Fruit fly (Drosophila melanogaster): ENCODE measurements around the gene CG43091.

Gene CG43091

DNA sequence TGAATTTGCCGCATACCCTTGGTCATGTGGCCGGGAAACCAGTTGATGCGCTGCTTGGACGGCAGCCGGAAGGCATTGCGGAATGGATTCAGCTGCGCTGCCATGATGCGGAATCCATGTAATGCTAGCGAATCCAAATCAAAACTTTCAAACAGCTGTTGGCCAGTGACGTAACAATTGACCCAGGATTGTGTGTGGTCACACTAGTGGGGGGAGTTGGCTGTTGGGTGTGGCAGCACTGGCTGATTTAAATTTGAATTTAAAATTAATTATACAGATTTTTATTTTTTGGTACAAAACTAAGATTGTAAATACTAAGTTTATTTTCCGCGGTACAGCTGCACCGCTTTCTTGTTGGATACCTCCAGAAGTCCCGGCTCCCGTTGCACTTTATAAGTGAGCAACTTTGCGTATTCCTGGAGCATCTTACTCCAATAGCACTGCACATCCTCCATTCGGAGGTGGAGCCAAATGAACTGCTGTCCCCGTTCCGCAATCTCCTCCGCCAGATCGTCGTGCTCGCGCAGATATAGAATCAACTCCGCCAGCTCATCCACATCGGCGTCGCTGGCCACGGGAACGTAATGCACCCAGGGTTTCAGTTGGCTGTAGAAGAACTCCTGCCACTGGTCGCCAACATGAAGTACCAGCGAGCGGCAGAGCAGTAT lies 21.0 kb downstream of the CG43091 start, which contains the start of gene CG17141 (continued):
- TF ChIP-seq HLH4C (GFP tag; IDR thresholded peaks at IDR 0.05; ENCODE audit: partially characterized antibody) (peak; percentile 22; the same call in 1 of the 3 replicates), CG16863 (GFP tag; optimal IDR thresholded peaks at IDR 0.05) (no peak), hkb (optimal IDR thresholded peaks at IDR 0.05) (no peak), hkb (GFP tag; IDR thresholded peaks at IDR 0.05) (peak; percentile 40), D19A (tag; optimal IDR thresholded peaks at IDR 0.05) (no peak), gfzf (GFP tag; optimal IDR thresholded peaks at IDR 0.05) (peak; percentile 42), Sin3A (optimal IDR thresholded peaks at IDR 0.05) (peak; percentile 22), zfh1 (GFP tag; IDR thresholded peaks at IDR 0.05) (no peak), CG9797 (GFP tag; optimal IDR thresholded peaks at IDR 0.05) (peak; percentile 52), CG6683 (GFP tag; optimal IDR thresholded peaks at IDR 0.05) (no peak), CG1603 (tag; optimal IDR thresholded peaks at IDR 0.05) (peak; percentile 57), danr (GFP tag; IDR thresholded peaks at IDR 0.05) (no peak), sens (GFP tag) (peak; percentile 74), phol (tag; optimal IDR thresholded peaks at IDR 0.05) (peak; percentile 32), Dref (GFP tag; IDR thresholded peaks at IDR 0.05) (peak; percentile 38; the same call in 1 of the 2 replicates), YL-1 (GFP tag; optimal IDR thresholded peaks at IDR 0.05) (peak; percentile 67), CG3995 (GFP tag; optimal IDR thresholded peaks at IDR 0.05) (peak; percentile 77), amos (GFP tag; IDR thresholded peaks at IDR 0.05; ENCODE audit: partially characterized antibody) (peak; percentile 40; the same call in 1 of the 2 replicates), CG34422 (GFP tag; IDR thresholded peaks at IDR 0.05) (peak; percentile 28; the same call in 1 of the 3 replicates), CG15514 (GFP tag; optimal IDR thresholded peaks at IDR 0.05) (peak; percentile 72), HmgZ (tag; optimal IDR thresholded peaks at IDR 0.05) (peak; percentile 55), row (GFP tag; IDR thresholded peaks at IDR 0.05) (peak; percentile 12; the same call in 1 of the 3 replicates), sens-2 (GFP tag; IDR thresholded peaks at IDR 0.05) (no peak), Myb (GFP tag; optimal IDR thresholded peaks at IDR 0.05) (peak; percentile 87), sna (GFP tag; IDR thresholded peaks at IDR 0.05; ENCODE audit: partially characterized antibody) (peak; percentile 27; the same call in 1 of the 2 replicates), CG17829 (tag; optimal IDR thresholded peaks at IDR 0.05) (peak; percentile 6), ems (GFP tag; optimal IDR thresholded peaks at IDR 0.05) (no peak), Dek (tag; optimal IDR thresholded peaks at IDR 0.05) (no peak), unc-4 (GFP tag; IDR thresholded peaks at IDR 0.05; ENCODE audit: partially characterized antibody) (peak; percentile 47), Meics (GFP tag; optimal IDR thresholded peaks at IDR 0.05) (no peak), CG14710 (tag; optimal IDR thresholded peaks at IDR 0.05) (peak; percentile 100), CG16813 (GFP tag; IDR thresholded peaks at IDR 0.05; ENCODE audit: partially characterized antibody) (peak; percentile 35; the same call in 1 of the 3 replicates), Dip2 (GFP tag; IDR thresholded peaks at IDR 0.05) (no peak), HLHmδ (GFP tag; optimal IDR thresholded peaks at IDR 0.05) (peak; percentile 70), CG15696 (tag; optimal IDR thresholded peaks at IDR 0.05) (no peak), CG2116 (GFP tag; optimal IDR thresholded peaks at IDR 0.05) (peak; percentile 32), CG12942 (GFP tag; optimal IDR thresholded peaks at IDR 0.05) (no peak), CrebB (tag; optimal IDR thresholded peaks at IDR 0.05) (peak; percentile 21), Hmx (GFP tag; optimal IDR thresholded peaks at IDR 0.05) (no peak), MBD-R2 (GFP tag; IDR thresholded peaks at IDR 0.05) (peak; percentile 97), bab2 (GFP tag; optimal IDR thresholded peaks at IDR 0.05) (no peak), ham (GFP tag; IDR thresholded peaks at IDR 0.05) (no peak), CG10431 (GFP tag; optimal IDR thresholded peaks at IDR 0.05) (peak; percentile 9)

Measured in whole organism, embryonic.